Fruit fly (Drosophila melanogaster): ENCODE measurements around the gene Daao2.

Daao2 gene

DNA sequence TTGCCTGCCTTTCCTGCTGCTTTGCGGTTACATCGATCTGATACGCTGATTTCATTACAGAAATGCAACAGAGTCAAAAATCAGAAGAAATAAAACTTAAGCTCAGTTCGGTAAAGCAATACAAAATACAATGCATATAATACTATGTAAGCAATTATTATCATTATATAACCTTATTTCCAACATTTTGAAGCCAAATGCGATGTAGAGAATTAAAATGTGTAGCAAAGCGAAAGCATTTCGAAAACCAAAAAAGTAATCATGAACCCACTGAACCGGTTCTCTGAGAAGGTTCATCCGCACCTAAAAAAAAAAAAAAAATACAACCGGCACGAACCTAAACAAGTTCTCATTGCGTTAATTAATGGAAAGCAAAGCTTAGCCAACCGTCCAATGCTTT lies 18.6 kb upstream of the Daao2 start:
- TF ChIP-seq ap (GFP tag; IDR thresholded peaks at IDR 0.05) (no peak), Awh (GFP tag; IDR thresholded peaks at IDR 0.05) (0 out of 2 replicates have a peak, but pooled peaks have one; percentile 16), Med (GFP tag) (peak; percentile 36), Rfx (GFP tag; IDR thresholded peaks at IDR 0.05) (no peak), sens (GFP tag) (peak; percentile 65), vvl (GFP tag; IDR thresholded peaks at IDR 0.05) (no peak), mam (GFP tag; optimal IDR thresholded peaks at IDR 0.05) (no peak), CG4424 (GFP tag; optimal IDR thresholded peaks at IDR 0.05) (no peak), Hr39 (optimal IDR thresholded peaks at IDR 0.05) (no peak), lmd (GFP tag; IDR thresholded peaks at IDR 0.05) (no peak), sqz (GFP tag; optimal IDR thresholded peaks at IDR 0.05) (peak; percentile 43), CG30431 (GFP tag; optimal IDR thresholded peaks at IDR 0.05) (no peak)

DNA sequence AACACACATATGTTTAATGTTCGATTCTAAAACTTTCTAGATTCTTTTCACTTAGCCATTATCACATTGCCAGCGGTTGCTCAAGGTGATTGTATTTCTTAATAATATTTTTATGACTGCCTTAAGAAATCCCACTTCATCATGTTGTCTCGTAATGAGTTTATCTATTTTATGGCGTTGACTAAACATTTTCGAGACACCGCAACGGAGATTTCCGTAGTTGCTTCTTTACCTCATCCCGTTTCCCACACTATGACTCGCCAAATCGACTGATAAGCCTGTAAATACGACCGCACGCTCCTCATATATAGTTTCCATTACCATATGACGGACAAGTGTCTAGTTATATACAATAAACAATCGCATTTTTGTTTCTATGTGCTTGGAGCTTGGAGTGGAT lies 17.2 kb upstream of the Daao2 start:
- TF ChIP-seq CG3847 (GFP tag; IDR thresholded peaks at IDR 0.05) (no peak), CG15514 (GFP tag; optimal IDR thresholded peaks at IDR 0.05) (no peak), CG13894 (tag; optimal IDR thresholded peaks at IDR 0.05) (peak; percentile 4), Dip2 (GFP tag; IDR thresholded peaks at IDR 0.05) (no peak), eve (GFP tag; optimal IDR thresholded peaks at IDR 0.05) (peak in 1 of 2 experiments; percentile 18), Hey (tag; optimal IDR thresholded peaks at IDR 0.05) (peak; percentile 32), wek (GFP tag; optimal IDR thresholded peaks at IDR 0.05) (no peak), CG6683 (GFP tag; optimal IDR thresholded peaks at IDR 0.05) (no peak), GATAe (GFP tag; conservative IDR thresholded peaks at IDR 0.05) (no peak), crol (GFP tag; IDR thresholded peaks at IDR 0.05) (0 out of 2 replicates have a peak, but pooled peaks have one; percentile 13), z (GFP tag; IDR thresholded peaks at IDR 0.05) (no peak), Med (GFP tag) (peak; percentile 27), CG2120 (GFP tag; optimal IDR thresholded peaks at IDR 0.05) (no peak), Pdp1 (GFP tag; optimal IDR thresholded peaks at IDR 0.05) (peak in 1 of 2 experiments; percentile 29)

DNA sequence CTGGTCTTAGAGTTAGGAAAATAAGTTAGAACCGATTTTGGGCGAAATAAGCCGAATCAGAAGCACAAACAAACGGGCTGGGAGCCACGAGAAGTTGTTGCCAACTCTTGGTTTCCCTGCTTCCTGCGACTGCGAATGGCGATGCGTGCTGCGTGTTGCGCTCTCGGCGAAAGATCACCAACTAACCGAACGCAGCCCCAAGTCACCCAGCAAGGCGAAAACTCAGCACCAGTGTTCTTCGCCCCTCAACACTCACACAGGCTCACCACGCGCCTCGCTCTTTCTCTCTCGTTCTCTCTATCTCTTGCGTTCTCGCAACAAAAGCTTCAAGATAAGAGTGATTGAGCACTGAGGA lies 16.2 kb upstream of the Daao2 start, which contains the start of gene nrv1:
Gene nrv1 (minus strand): TSS at position 188 of the 355 bp plus-strand sequence.
- TF ChIP-seq CG15011 (GFP tag; optimal IDR thresholded peaks at IDR 0.05) = no peak
- TF ChIP-seq bbx (GFP tag; IDR thresholded peaks at IDR 0.05; ENCODE audit: partially characterized antibody) = peak; percentile 69
- TF ChIP-seq ci (GFP tag; IDR thresholded peaks at IDR 0.05) = peak; percentile 17; the same call in 2 of the 3 replicates
- peak; percentile 81 for TF ChIP-seq CG42726 (GFP tag; IDR thresholded peaks at IDR 0.05; ENCODE audit: partially characterized antibody)
- TF ChIP-seq Trl (optimal IDR thresholded peaks at IDR 0.05) = peak; percentile 78 to 86
- TF ChIP-seq Trl (GFP tag; optimal IDR thresholded peaks at IDR 0.05) = no peak
- peak; percentile 32; the same call in 1 of the 2 replicates for TF ChIP-seq tna (GFP tag; IDR thresholded peaks at IDR 0.05; ENCODE audit: partially characterized antibody)
- no peak for TF ChIP-seq Myb (GFP tag; optimal IDR thresholded peaks at IDR 0.05)
- peak; percentile 91 for TF ChIP-seq Jarid2 (GFP tag; optimal IDR thresholded peaks at IDR 0.05)
- 0 out of 3 replicates have a peak, but pooled peaks have one; percentile 12 for TF ChIP-seq mld (GFP tag; IDR thresholded peaks at IDR 0.05; ENCODE audit: partially characterized antibody)
- TF ChIP-seq Scr (GFP tag; IDR thresholded peaks at IDR 0.05; ENCODE audit: partially characterized antibody) = 0 out of 2 replicates have a peak, but pooled peaks have one; percentile 38
- peak; percentile 63; the same call in 1 of the 2 replicates for TF ChIP-seq Bgb (GFP tag; IDR thresholded peaks at IDR 0.05; ENCODE audit: partially characterized antibody)
- no peak for TF ChIP-seq CG10959 (GFP tag; IDR thresholded peaks at IDR 0.05)
- TF ChIP-seq YL-1 (GFP tag; optimal IDR thresholded peaks at IDR 0.05) = no peak
- TF ChIP-seq Lhr (GFP tag; optimal IDR thresholded peaks at IDR 0.05) = no peak
- peak; percentile 56; the same call in 1 of the 2 replicates for TF ChIP-seq amos (GFP tag; IDR thresholded peaks at IDR 0.05; ENCODE audit: partially characterized antibody)
- no peak for TF ChIP-seq CG8765 (GFP tag; IDR thresholded peaks at IDR 0.05)
- TF ChIP-seq nerfin-2 (GFP tag; IDR thresholded peaks at IDR 0.05; ENCODE audit: partially characterized antibody) = no peak
- TF ChIP-seq ttk (GFP tag; IDR thresholded peaks at IDR 0.05) = no peak
- TF ChIP-seq cg (GFP tag; optimal IDR thresholded peaks at IDR 0.05) = peak; percentile 14
- no peak for TF ChIP-seq CG8944 (GFP tag; optimal IDR thresholded peaks at IDR 0.05)
- TF ChIP-seq ash1 (GFP tag; optimal IDR thresholded peaks at IDR 0.05) = no peak
- 0 out of 3 replicates have a peak, but pooled peaks have one; percentile 29 for TF ChIP-seq Opbp (GFP tag; IDR thresholded peaks at IDR 0.05; ENCODE audit: partially characterized antibody)
- TF ChIP-seq CG13287 (GFP tag; IDR thresholded peaks at IDR 0.05; ENCODE audit: partially characterized antibody) = peak; percentile 56
- no peak for TF ChIP-seq gce (GFP tag; IDR thresholded peaks at IDR 0.05)

Data from whole organism, embryonic.